Fruit fly (Drosophila melanogaster): ENCODE data around the gene CG6678.
A peak's percentile ranks its signal among the peaks of the same experiment; 100 is the strongest.

CG6678 gene

dm6 chr3R:21878473-21878872 lies 8.4 kb upstream of the CG6678 start, which contains the start of gene CG34148 (continued):
- TF ChIP-seq CG1603 (tag; optimal IDR thresholded peaks at IDR 0.05) (no peak), Ptx1 (GFP tag; IDR thresholded peaks at IDR 0.05) (no peak), zfh1 (GFP tag; IDR thresholded peaks at IDR 0.05) (no peak), E2f2 (GFP tag; IDR thresholded peaks at IDR 0.05) (peak; percentile 92), Hr51 (GFP tag; optimal IDR thresholded peaks at IDR 0.05) (no peak), Blimp-1 (GFP tag; optimal IDR thresholded peaks at IDR 0.05) (no peak), HmgD (GFP tag; optimal IDR thresholded peaks at IDR 0.05) (no peak), CG30403 (GFP tag; optimal IDR thresholded peaks at IDR 0.05) (no peak), Six4 (GFP tag; optimal IDR thresholded peaks at IDR 0.05) (no peak), Dad (GFP tag; optimal IDR thresholded peaks at IDR 0.05) (no peak), ci (GFP tag; IDR thresholded peaks at IDR 0.05) (no peak), CG17568 (GFP tag; optimal IDR thresholded peaks at IDR 0.05) (no peak), CG14014 (GFP tag; IDR thresholded peaks at IDR 0.05) (no peak)

- TF ChIP-seq HLH3B (GFP tag; IDR thresholded peaks at IDR 0.05) (no peak), cad (GFP tag; optimal IDR thresholded peaks at IDR 0.05) (no peak), jigr1 (GFP tag; IDR thresholded peaks at IDR 0.05) (no peak), cas (GFP tag; IDR thresholded peaks at IDR 0.05) (no peak), CG10654 (GFP tag; optimal IDR thresholded peaks at IDR 0.05) (no peak), CG6175 (GFP tag; IDR thresholded peaks at IDR 0.05) (no peak), jing (GFP tag; optimal IDR thresholded peaks at IDR 0.05) (no peak), CG7745 (tag; optimal IDR thresholded peaks at IDR 0.05) (no peak), CG10147 (GFP tag; optimal IDR thresholded peaks at IDR 0.05) (no peak), Side (GFP tag; optimal IDR thresholded peaks at IDR 0.05) (no peak), CG7786 (GFP tag; optimal IDR thresholded peaks at IDR 0.05) (no peak), pzg (GFP tag; optimal IDR thresholded peaks at IDR 0.05) (no peak), esg (GFP tag; conservative IDR thresholded peaks at IDR 0.05) (no peak), H2.0 (GFP tag; IDR thresholded peaks at IDR 0.05) (no peak), hbn (GFP tag; IDR thresholded peaks at IDR 0.05; ENCODE audit: partially characterized antibody) (no peak)
Observed at dm6 chr3R:21880510-21880909, 6.3 kb upstream of the CG6678 start, which contains the start of gene CG31465. Gene CG31465, plus strand, starts transcription at chr3R:21880810.

dm6 chr3R:21884354-21884753 lies 2.5 kb upstream of the CG6678 start, which contains the start of gene fit:
Gene fit, minus strand, starts transcription at chr3R:21884454.
- TF ChIP-seq CG17186 (GFP tag; optimal IDR thresholded peaks at IDR 0.05) (no peak), tna (GFP tag; IDR thresholded peaks at IDR 0.05; ENCODE audit: partially characterized antibody) (no peak), al (GFP tag; IDR thresholded peaks at IDR 0.05) (no peak), CG43689 (GFP tag; IDR thresholded peaks at IDR 0.05) (no peak), crc (GFP tag; optimal IDR thresholded peaks at IDR 0.05) (no peak), CG8765 (GFP tag; IDR thresholded peaks at IDR 0.05) (no peak), CG6654 (GFP tag; optimal IDR thresholded peaks at IDR 0.05) (no peak), CG7786 (GFP tag; optimal IDR thresholded peaks at IDR 0.05) (no peak), CG42726 (GFP tag; IDR thresholded peaks at IDR 0.05; ENCODE audit: partially characterized antibody) (no peak), CG6813 (GFP tag; optimal IDR thresholded peaks at IDR 0.05) (no peak), Drgx (GFP tag; IDR thresholded peaks at IDR 0.05) (no peak), CG11696 (GFP tag; IDR thresholded peaks at IDR 0.05) (no peak), Xbp1 (GFP tag; optimal IDR thresholded peaks at IDR 0.05) (no peak), CG1024 (GFP tag; IDR thresholded peaks at IDR 0.05) (no peak), CG11093 (GFP tag; IDR thresholded peaks at IDR 0.05) (no peak), CG7963 (GFP tag; IDR thresholded peaks at IDR 0.05; ENCODE audit: partially characterized antibody) (no peak)
